Worm (Caenorhabditis elegans) whole organism, L4/young adult: ENCODE measurements around the gene ciao-2B.
A peak's percentile ranks its signal among the peaks of the same experiment; 100 is the strongest.

Source experiments
- W03F9.2 ChIP-seq: fragments of 150-350 bp; optimal IDR thresholded peaks from 2 replicates; lab custom pipeline; 2014; ENCODE audit warnings: missing biosample characterization, missing genetic modification characterization
- dao-5 ChIP-seq: sonication (generic microtip); optimal IDR thresholded peaks from 2 replicates; lab custom pipeline; 2016; ENCODE audit warnings: missing genotype, missing genetic modification characterization, moderate library complexity, missing compliant biosample characterization
- him-1 ChIP-seq: sonication (generic microtip); optimal IDR thresholded peaks from 2 replicates; lab custom pipeline; 2016; ENCODE audit warnings: missing genotype, missing genetic modification reagents, missing genetic modification characterization, missing compliant biosample characterization

ciao-2B gene

ce11 chrIII:13439415-13439814, at the start of gene ciao-2B:
TSS of gene ciao-2B (minus strand) at chrIII:13439544.
- no peak for TF ChIP-seq dao-5
- no peak for TF ChIP-seq him-1 (tag; lab: Kevin White, UChicago)
- no peak for TF ChIP-seq W03F9.2 (tag; lab: Kevin White, UChicago)

ce11 chrIII:13484024-13484423, 44.7 kb upstream of the ciao-2B start, which contains the start of gene acc-4:
TSS of gene acc-4 (minus strand) at chrIII:13484124.
- TF ChIP-seq W03F9.2 (tag; lab: Kevin White, UChicago) (no peak), him-1 (tag; lab: Kevin White, UChicago) (no peak), dao-5 (no peak)

- no peak for TF ChIP-seq W03F9.2 (tag; lab: Kevin White, UChicago)
- TF ChIP-seq dao-5, result no peak
- TF ChIP-seq him-1 (tag; lab: Kevin White, UChicago), result no peak
Measured at ce11 chrIII:13476682-13477081, 37.3 kb upstream of the ciao-2B start, which contains the start of gene T27E9.6. TSS of gene T27E9.6 (minus strand) at chrIII:13476782.

ce11 chrIII:13474482-13474881, 35.1 kb upstream of the ciao-2B start:
- TF ChIP-seq dao-5 (no peak), W03F9.2 (tag; lab: Kevin White, UChicago) (no peak), him-1 (tag; lab: Kevin White, UChicago) (no peak)

- TF ChIP-seq dao-5 (no peak), him-1 (tag; lab: Kevin White, UChicago) (no peak), W03F9.2 (tag; lab: Kevin White, UChicago) (no peak)
Measured at ce11 chrIII:13471504-13471903, 32.2 kb upstream of the ciao-2B start, which contains the start of gene pssy-2. TSS of gene pssy-2 (plus strand) at chrIII:13471804.

- TF ChIP-seq W03F9.2 (tag; lab: Kevin White, UChicago) (peak; percentile 87), dao-5 (no peak), him-1 (tag; lab: Kevin White, UChicago) (peak; percentile 6)
Measured at ce11 chrIII:13465918-13466592, 26.7 kb upstream of the ciao-2B start, which contains the start of gene cdk-5. TSS of gene cdk-5 (minus strand) at chrIII:13466342.

- peak; percentile 75 for TF ChIP-seq dao-5
- peak; percentile 40 for TF ChIP-seq W03F9.2 (tag; lab: Kevin White, UChicago)
- TF ChIP-seq him-1 (tag; lab: Kevin White, UChicago), result peak; percentile 41
Measured at ce11 chrIII:13464493-13465362, 25.4 kb upstream of the ciao-2B start, which contains the start of gene kel-3. TSS of gene kel-3 (plus strand) at chrIII:13464820.

- no peak for TF ChIP-seq dao-5
- TF ChIP-seq him-1 (tag; lab: Kevin White, UChicago), result peak; percentile 38
- TF ChIP-seq W03F9.2 (tag; lab: Kevin White, UChicago), result peak; percentile 88
Measured at ce11 chrIII:13462965-13463783, 23.8 kb upstream of the ciao-2B start, which contains the start of gene ant-1.1. TSS of gene ant-1.1 (plus strand) at chrIII:13463163.

ce11 chrIII:13462138-13462634, 22.8 kb upstream of the ciao-2B start, which contains the start of the genes abcf-2 and T27E9.2:
TSS of gene abcf-2 (minus strand) at chrIII:13462238.
TSS of gene T27E9.2 (minus strand) at chrIII:13462584.
- TF ChIP-seq him-1 (tag; lab: Kevin White, UChicago), result no peak
- no peak for TF ChIP-seq dao-5
- no peak for TF ChIP-seq W03F9.2 (tag; lab: Kevin White, UChicago)

ce11 chrIII:13461535-13461934, 22.2 kb upstream of the ciao-2B start:
- no peak for TF ChIP-seq dao-5
- no peak for TF ChIP-seq W03F9.2 (tag; lab: Kevin White, UChicago)
- no peak for TF ChIP-seq him-1 (tag; lab: Kevin White, UChicago)

ce11 chrIII:13458978-13459596, 19.7 kb upstream of the ciao-2B start, which contains the start of gene tag-164:
TSS of gene tag-164 (plus strand) at chrIII:13459546.
- no peak for TF ChIP-seq W03F9.2 (tag; lab: Kevin White, UChicago)
- TF ChIP-seq him-1 (tag; lab: Kevin White, UChicago), result no peak
- TF ChIP-seq dao-5, result no peak

ce11 chrIII:13457305-13457704, 18.0 kb upstream of the ciao-2B start:
- no peak for TF ChIP-seq W03F9.2 (tag; lab: Kevin White, UChicago)
- TF ChIP-seq dao-5, result no peak
- no peak for TF ChIP-seq him-1 (tag; lab: Kevin White, UChicago)
